In the genomic region with DNA sequence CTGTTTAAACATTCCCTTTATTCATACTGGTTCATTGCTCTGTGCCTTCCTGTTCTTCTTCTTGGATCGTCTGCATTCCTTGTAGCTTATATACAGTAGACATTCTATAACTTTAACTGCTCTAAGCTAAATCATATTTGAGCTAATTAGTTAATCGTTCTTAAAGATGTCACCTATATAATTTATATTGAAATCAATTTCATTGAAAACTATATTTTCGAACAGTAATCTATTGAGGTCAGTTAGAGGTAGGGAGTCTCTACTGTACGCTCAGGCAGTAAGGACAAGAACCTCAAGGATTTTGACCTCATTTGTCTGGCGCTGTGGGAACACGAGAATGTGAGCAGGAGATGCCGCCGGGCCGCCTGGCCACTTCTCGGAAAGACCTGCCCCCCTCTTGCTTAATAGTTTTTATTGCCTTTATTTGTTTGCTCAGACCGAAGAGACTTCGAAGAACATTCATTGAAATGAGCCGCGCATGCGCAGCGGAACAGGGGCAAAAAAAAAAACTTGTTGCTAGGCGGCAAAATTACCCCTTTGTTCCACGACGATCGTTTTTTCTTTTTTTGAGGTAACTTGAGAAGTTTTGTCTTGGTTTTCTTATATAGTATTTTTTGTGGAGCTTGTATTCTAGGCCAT, we compare ENCODE assay signal across 1 fruit fly cellular context.
TF ChIP-seq lines count a peak whose summit lies in the region.

No protein-coding gene starts in this region.

TF ChIP-seq in whole organism, embryonic, 481 proteins besides CTCF, POLR2A, EP300 and RAD21 (continued from another document and continues in another):
- no peak for TF ChIP-seq CG12071 (GFP tag; optimal IDR thresholded peaks at IDR 0.05; lab: Kevin White, UChicago)
- peak; percentile 49; the same call in 1 of the 3 replicates for TF ChIP-seq ase (GFP tag; IDR thresholded peaks at IDR 0.05; lab: Robert Waterston, UW)
- no peak for TF ChIP-seq Opbp (GFP tag; IDR thresholded peaks at IDR 0.05; lab: Robert Waterston, UW; ENCODE audit: partially characterized antibody)
- TF ChIP-seq HLH4C (GFP tag; IDR thresholded peaks at IDR 0.05; lab: Robert Waterston, UW; ENCODE audit: partially characterized antibody): no peak
- TF ChIP-seq sna (GFP tag; IDR thresholded peaks at IDR 0.05; lab: Robert Waterston, UW; ENCODE audit: partially characterized antibody): no peak
- no peak for TF ChIP-seq CG7745 (tag; optimal IDR thresholded peaks at IDR 0.05; lab: Kevin White, UChicago)
- TF ChIP-seq CG18619 (GFP tag; optimal IDR thresholded peaks at IDR 0.05; lab: Kevin White, UChicago): no peak
- TF ChIP-seq CrebB (tag; optimal IDR thresholded peaks at IDR 0.05; lab: Kevin White, UChicago): no peak
- TF ChIP-seq Pdp1 (GFP tag; optimal IDR thresholded peaks at IDR 0.05; lab: Kevin White, UChicago): peak; percentile 9 to 17
- TF ChIP-seq CG11247 (GFP tag; IDR thresholded peaks at IDR 0.05; lab: Robert Waterston, UW): no peak
- TF ChIP-seq CG11398 (GFP tag; optimal IDR thresholded peaks at IDR 0.05; lab: Kevin White, UChicago): no peak
- TF ChIP-seq croc (GFP tag; conservative IDR thresholded peaks at IDR 0.05; lab: Robert Waterston, UW): peak; percentile 37; the same call in 1 of the 3 replicates
- TF ChIP-seq br (optimal IDR thresholded peaks at IDR 0.05; lab: Kevin White, UChicago): no peak
- TF ChIP-seq stc (GFP tag; IDR thresholded peaks at IDR 0.05; lab: Robert Waterston, UW): no peak
- no peak for TF ChIP-seq unc-4 (GFP tag; IDR thresholded peaks at IDR 0.05; lab: Robert Waterston, UW; ENCODE audit: partially characterized antibody)
- TF ChIP-seq ERR (GFP tag; optimal IDR thresholded peaks at IDR 0.05; lab: Kevin White, UChicago): no peak
- no peak for TF ChIP-seq CG1233 (GFP tag; optimal IDR thresholded peaks at IDR 0.05; lab: Kevin White, UChicago)
- no peak for TF ChIP-seq sug (tag; optimal IDR thresholded peaks at IDR 0.05; lab: Kevin White, UChicago)
- TF ChIP-seq CG2129 (GFP tag; IDR thresholded peaks at IDR 0.05; lab: Robert Waterston, UW; ENCODE audit: partially characterized antibody): no peak
- no peak for TF ChIP-seq bigmax (GFP tag; optimal IDR thresholded peaks at IDR 0.05; lab: Kevin White, UChicago)
- no peak for TF ChIP-seq D (optimal IDR thresholded peaks at IDR 0.05; lab: Kevin White, UChicago)
- peak; percentile 34 for TF ChIP-seq D (GFP tag; optimal IDR thresholded peaks at IDR 0.05; lab: Kevin White, UChicago)
- no peak for TF ChIP-seq CG13624 (GFP tag; optimal IDR thresholded peaks at IDR 0.05; lab: Kevin White, UChicago)
- peak; percentile 79 for TF ChIP-seq zfh1 (GFP tag; IDR thresholded peaks at IDR 0.05; lab: Robert Waterston, UW)
- no peak for TF ChIP-seq CG18011 (GFP tag; optimal IDR thresholded peaks at IDR 0.05; lab: Kevin White, UChicago)
- TF ChIP-seq CG3726 (GFP tag; IDR thresholded peaks at IDR 0.05; lab: Robert Waterston, UW): no peak
- TF ChIP-seq tio (GFP tag; optimal IDR thresholded peaks at IDR 0.05; lab: Kevin White, UChicago): no peak
- no peak for TF ChIP-seq CG12155 (GFP tag; optimal IDR thresholded peaks at IDR 0.05; lab: Kevin White, UChicago)
- TF ChIP-seq Gsc (GFP tag; IDR thresholded peaks at IDR 0.05; lab: Robert Waterston, UW): no peak
- peak in 1 of 2 experiments; percentile 42 for TF ChIP-seq chif (GFP tag; optimal IDR thresholded peaks at IDR 0.05; lab: Kevin White, UChicago)
- no peak for TF ChIP-seq BEAF-32 (GFP tag; optimal IDR thresholded peaks at IDR 0.05; lab: Kevin White, UChicago)
- no peak for TF ChIP-seq sd (tag; optimal IDR thresholded peaks at IDR 0.05; lab: Kevin White, UChicago)
- peak; percentile 41 for TF ChIP-seq stwl (tag; optimal IDR thresholded peaks at IDR 0.05; lab: Kevin White, UChicago)
- TF ChIP-seq tin (GFP tag; optimal IDR thresholded peaks at IDR 0.05; lab: Kevin White, UChicago): peak; percentile 48
- TF ChIP-seq CG12942 (GFP tag; optimal IDR thresholded peaks at IDR 0.05; lab: Kevin White, UChicago): no peak
- no peak for TF ChIP-seq CG17912 (GFP tag; optimal IDR thresholded peaks at IDR 0.05; lab: Kevin White, UChicago)
- no peak for TF ChIP-seq ab (GFP tag; optimal IDR thresholded peaks at IDR 0.05; lab: Kevin White, UChicago)
- no peak for TF ChIP-seq CG13775 (GFP tag; optimal IDR thresholded peaks at IDR 0.05; lab: Kevin White, UChicago)
- TF ChIP-seq slp2 (GFP tag; optimal IDR thresholded peaks at IDR 0.05; lab: Kevin White, UChicago): no peak
- TF ChIP-seq Sox102F (GFP tag; optimal IDR thresholded peaks at IDR 0.05; lab: Kevin White, UChicago): no peak
- no peak for TF ChIP-seq run (tag; optimal IDR thresholded peaks at IDR 0.05; lab: Kevin White, UChicago)
- no peak for TF ChIP-seq CG4424 (GFP tag; optimal IDR thresholded peaks at IDR 0.05; lab: Kevin White, UChicago)
- TF ChIP-seq slou (GFP tag; optimal IDR thresholded peaks at IDR 0.05; lab: Kevin White, UChicago): no peak
- TF ChIP-seq NFAT (GFP tag; IDR thresholded peaks at IDR 0.05; lab: Robert Waterston, UW): no peak
- TF ChIP-seq CG9932 (GFP tag; IDR thresholded peaks at IDR 0.05; lab: Robert Waterston, UW): no peak
- no peak for TF ChIP-seq fd3F (GFP tag; optimal IDR thresholded peaks at IDR 0.05; lab: Kevin White, UChicago)
- no peak for TF ChIP-seq Optix (GFP tag; IDR thresholded peaks at IDR 0.05; lab: Robert Waterston, UW)
- no peak for TF ChIP-seq CG17359 (tag; optimal IDR thresholded peaks at IDR 0.05; lab: Kevin White, UChicago)
- TF ChIP-seq CG34224 (GFP tag; IDR thresholded peaks at IDR 0.05; lab: Robert Waterston, UW; ENCODE audit: partially characterized antibody): no peak
- no peak for TF ChIP-seq CG11560 (tag; IDR thresholded peaks at IDR 0.05; lab: Robert Waterston, UW)
- no peak for TF ChIP-seq CG15514 (GFP tag; optimal IDR thresholded peaks at IDR 0.05; lab: Kevin White, UChicago)
- TF ChIP-seq exex (tag; optimal IDR thresholded peaks at IDR 0.05; lab: Kevin White, UChicago): no peak
- TF ChIP-seq B-H2 (GFP tag; optimal IDR thresholded peaks at IDR 0.05; lab: Kevin White, UChicago): no peak
- no peak for TF ChIP-seq NC2α (GFP tag; optimal IDR thresholded peaks at IDR 0.05; lab: Kevin White, UChicago)
- peak in 1 of 2 experiments; percentile 32 for TF ChIP-seq eve (GFP tag; optimal IDR thresholded peaks at IDR 0.05; lab: Kevin White, UChicago)
- TF ChIP-seq psq (GFP tag; optimal IDR thresholded peaks at IDR 0.05; lab: Kevin White, UChicago): no peak
- TF ChIP-seq CG30403 (GFP tag; optimal IDR thresholded peaks at IDR 0.05; lab: Kevin White, UChicago): peak; percentile 1
- no peak for TF ChIP-seq CG7963 (GFP tag; IDR thresholded peaks at IDR 0.05; lab: Robert Waterston, UW; ENCODE audit: partially characterized antibody)
- TF ChIP-seq gsb (GFP tag; IDR thresholded peaks at IDR 0.05; lab: Robert Waterston, UW): no peak
- TF ChIP-seq Sin3A (optimal IDR thresholded peaks at IDR 0.05; lab: Kevin White, UChicago): no peak
- no peak for TF ChIP-seq Dbx (GFP tag; IDR thresholded peaks at IDR 0.05; lab: Robert Waterston, UW)
- TF ChIP-seq kni (GFP tag; optimal IDR thresholded peaks at IDR 0.05; lab: Kevin White, UChicago): peak; percentile 24
- 0 out of 2 replicates have a peak, but pooled peaks have one; percentile 22 for TF ChIP-seq sim (GFP tag; IDR thresholded peaks at IDR 0.05; lab: Robert Waterston, UW)
- TF ChIP-seq Dip3 (GFP tag; optimal IDR thresholded peaks at IDR 0.05; lab: Kevin White, UChicago): no peak
- no peak for TF ChIP-seq CG31388 (GFP tag; optimal IDR thresholded peaks at IDR 0.05; lab: Kevin White, UChicago)
- no peak for TF ChIP-seq CG1602 (GFP tag; optimal IDR thresholded peaks at IDR 0.05; lab: Kevin White, UChicago)
- no peak for TF ChIP-seq so (GFP tag; IDR thresholded peaks at IDR 0.05; lab: Robert Waterston, UW)
- TF ChIP-seq CG32772 (GFP tag; IDR thresholded peaks at IDR 0.05; lab: Robert Waterston, UW): 0 out of 2 replicates have a peak, but pooled peaks have one; percentile 40
- peak; percentile 19 for TF ChIP-seq lbe (GFP tag; optimal IDR thresholded peaks at IDR 0.05; lab: Kevin White, UChicago)
- TF ChIP-seq CG8765 (GFP tag; IDR thresholded peaks at IDR 0.05; lab: Robert Waterston, UW): peak; percentile 88
- no peak for TF ChIP-seq CG16779 (GFP tag; IDR thresholded peaks at IDR 0.05; lab: Robert Waterston, UW)
- no peak for TF ChIP-seq crp (GFP tag; optimal IDR thresholded peaks at IDR 0.05; lab: Kevin White, UChicago)
- no peak for TF ChIP-seq pzg (GFP tag; optimal IDR thresholded peaks at IDR 0.05; lab: Kevin White, UChicago)
- TF ChIP-seq CG15011 (GFP tag; optimal IDR thresholded peaks at IDR 0.05; lab: Kevin White, UChicago): no peak
- no peak for TF ChIP-seq zf30C (GFP tag; optimal IDR thresholded peaks at IDR 0.05; lab: Kevin White, UChicago)
- no peak for TF ChIP-seq ato (GFP tag; IDR thresholded peaks at IDR 0.05; lab: Robert Waterston, UW; ENCODE audit: partially characterized antibody)
- TF ChIP-seq CG4360 (GFP tag; IDR thresholded peaks at IDR 0.05; lab: Robert Waterston, UW): no peak
- no peak for TF ChIP-seq Fer2 (tag; optimal IDR thresholded peaks at IDR 0.05; lab: Kevin White, UChicago)
- TF ChIP-seq Hand (GFP tag; optimal IDR thresholded peaks at IDR 0.05; lab: Kevin White, UChicago): no peak
- no peak for TF ChIP-seq CG1792 (GFP tag; optimal IDR thresholded peaks at IDR 0.05; lab: Kevin White, UChicago)
- TF ChIP-seq MTF-1 (GFP tag; optimal IDR thresholded peaks at IDR 0.05; lab: Kevin White, UChicago; ENCODE audit: borderline replicate concordance): no peak
- TF ChIP-seq CG11504 (tag; optimal IDR thresholded peaks at IDR 0.05; lab: Kevin White, UChicago): peak; percentile 45
- no peak for TF ChIP-seq CG15479 (GFP tag; optimal IDR thresholded peaks at IDR 0.05; lab: Kevin White, UChicago)
- no peak for TF ChIP-seq Neu2 (GFP tag; optimal IDR thresholded peaks at IDR 0.05; lab: Kevin White, UChicago; ENCODE audit: borderline replicate concordance)
- no peak; the same call in 1 of the 2 replicates for TF ChIP-seq onecut (GFP tag; IDR thresholded peaks at IDR 0.05; lab: Robert Waterston, UW)
- no peak for TF ChIP-seq nau (GFP tag; optimal IDR thresholded peaks at IDR 0.05; lab: Kevin White, UChicago)
- no peak for TF ChIP-seq Side (GFP tag; optimal IDR thresholded peaks at IDR 0.05; lab: Kevin White, UChicago)
- TF ChIP-seq CG33557 (GFP tag; optimal IDR thresholded peaks at IDR 0.05; lab: Kevin White, UChicago): peak; percentile 23
- TF ChIP-seq Camta (GFP tag; optimal IDR thresholded peaks at IDR 0.05; lab: Kevin White, UChicago): no peak
- no peak for TF ChIP-seq CG2889 (GFP tag; IDR thresholded peaks at IDR 0.05; lab: Robert Waterston, UW)
- TF ChIP-seq seq (GFP tag; IDR thresholded peaks at IDR 0.05; lab: Robert Waterston, UW): no peak
- no peak for TF ChIP-seq CG10366 (GFP tag; IDR thresholded peaks at IDR 0.05; lab: Robert Waterston, UW)
- TF ChIP-seq kah (GFP tag; optimal IDR thresholded peaks at IDR 0.05; lab: Kevin White, UChicago): no peak
- TF ChIP-seq CG6683 (GFP tag; optimal IDR thresholded peaks at IDR 0.05; lab: Kevin White, UChicago): no peak
- TF ChIP-seq HmgZ (tag; optimal IDR thresholded peaks at IDR 0.05; lab: Kevin White, UChicago): no peak
- peak; percentile 30 for TF ChIP-seq CoRest (tag; optimal IDR thresholded peaks at IDR 0.05; lab: Kevin White, UChicago)
- TF ChIP-seq Adf1 (GFP tag; IDR thresholded peaks at IDR 0.05; lab: Robert Waterston, UW): no peak
- no peak for TF ChIP-seq chm (GFP tag; IDR thresholded peaks at IDR 0.05; lab: Robert Waterston, UW)
- no peak for TF ChIP-seq CG3838 (GFP tag; optimal IDR thresholded peaks at IDR 0.05; lab: Kevin White, UChicago)
- no peak for TF ChIP-seq CG1024 (GFP tag; IDR thresholded peaks at IDR 0.05; lab: Robert Waterston, UW)
- peak; percentile 72 for TF ChIP-seq CG7271 (tag; optimal IDR thresholded peaks at IDR 0.05; lab: Kevin White, UChicago)
- no peak for TF ChIP-seq Lhr (GFP tag; optimal IDR thresholded peaks at IDR 0.05; lab: Kevin White, UChicago)
- peak; percentile 35 for TF ChIP-seq nerfin-1 (tag; optimal IDR thresholded peaks at IDR 0.05; lab: Kevin White, UChicago)
- TF ChIP-seq CG10267 (tag; optimal IDR thresholded peaks at IDR 0.05; lab: Kevin White, UChicago): peak; percentile 74
- TF ChIP-seq HmgD (GFP tag; optimal IDR thresholded peaks at IDR 0.05; lab: Kevin White, UChicago): no peak
- no peak for TF ChIP-seq Bdp1 (GFP tag; optimal IDR thresholded peaks at IDR 0.05; lab: Kevin White, UChicago)
- no peak for TF ChIP-seq pb (GFP tag; optimal IDR thresholded peaks at IDR 0.05; lab: Kevin White, UChicago)
- TF ChIP-seq sqz (GFP tag; optimal IDR thresholded peaks at IDR 0.05; lab: Kevin White, UChicago): peak; percentile 76
- TF ChIP-seq CG1529 (GFP tag; optimal IDR thresholded peaks at IDR 0.05; lab: Kevin White, UChicago): no peak
- TF ChIP-seq CG2116 (GFP tag; optimal IDR thresholded peaks at IDR 0.05; lab: Kevin White, UChicago): no peak
- no peak for TF ChIP-seq Drgx (GFP tag; IDR thresholded peaks at IDR 0.05; lab: Robert Waterston, UW)
- TF ChIP-seq oc (tag; optimal IDR thresholded peaks at IDR 0.05; lab: Kevin White, UChicago): no peak
- no peak for TF ChIP-seq CG15269 (tag; optimal IDR thresholded peaks at IDR 0.05; lab: Kevin White, UChicago)
- TF ChIP-seq CG7556 (GFP tag; optimal IDR thresholded peaks at IDR 0.05; lab: Kevin White, UChicago): no peak
- TF ChIP-seq CG17829 (tag; optimal IDR thresholded peaks at IDR 0.05; lab: Kevin White, UChicago): peak; percentile 76
- no peak for TF ChIP-seq Mrtf (GFP tag; IDR thresholded peaks at IDR 0.05; lab: Robert Waterston, UW)
- TF ChIP-seq CG4404 (GFP tag; IDR thresholded peaks at IDR 0.05; lab: Robert Waterston, UW): peak; percentile 90
- TF ChIP-seq CG30431 (GFP tag; optimal IDR thresholded peaks at IDR 0.05; lab: Kevin White, UChicago): peak; percentile 8
- TF ChIP-seq CG4707 (GFP tag; optimal IDR thresholded peaks at IDR 0.05; lab: Kevin White, UChicago): no peak
- TF ChIP-seq Oli (tag; optimal IDR thresholded peaks at IDR 0.05; lab: Kevin White, UChicago): no peak
- no peak for TF ChIP-seq CG7357 (GFP tag; IDR thresholded peaks at IDR 0.05; lab: Robert Waterston, UW)
- no peak for TF ChIP-seq CG17186 (GFP tag; optimal IDR thresholded peaks at IDR 0.05; lab: Kevin White, UChicago)
- no peak for TF ChIP-seq chn (GFP tag; optimal IDR thresholded peaks at IDR 0.05; lab: Kevin White, UChicago)
- no peak for TF ChIP-seq CG7928 (GFP tag; optimal IDR thresholded peaks at IDR 0.05; lab: Kevin White, UChicago)
- TF ChIP-seq CG6689 (GFP tag; IDR thresholded peaks at IDR 0.05; lab: Robert Waterston, UW): peak; percentile 57
- peak; percentile 95 for TF ChIP-seq zen (tag; optimal IDR thresholded peaks at IDR 0.05; lab: Kevin White, UChicago)
- no peak for TF ChIP-seq usp (GFP tag; optimal IDR thresholded peaks at IDR 0.05; lab: Kevin White, UChicago)
- TF ChIP-seq scrt (GFP tag; optimal IDR thresholded peaks at IDR 0.05; lab: Kevin White, UChicago): no peak
- TF ChIP-seq B-H1 (GFP tag; IDR thresholded peaks at IDR 0.05; lab: Robert Waterston, UW): no peak
